Fruit fly (Drosophila melanogaster) whole organism, prepupa: ENCODE results near the gene CG6333.

Experiments
- Blimp-1 ChIP-seq: fragments of 200-800 bp; sonication (Bioruptor generic); optimal IDR thresholded peaks from 3 replicates; lab custom pipeline; 2017; ENCODE audit warnings: missing biosample characterization, missing genetic modification characterization, mild to moderate bottlenecking, moderate library complexity, missing genetic modification reagents
- CG10631 ChIP-seq: fragments of 200-800 bp; sonication (Bioruptor generic); optimal IDR thresholded peaks from 2 replicates; lab custom pipeline; 2016; ENCODE audit warnings: missing biosample characterization, missing genetic modification characterization
- CG10669 ChIP-seq: fragments of 200-800 bp; sonication (Bioruptor generic); optimal IDR thresholded peaks from 3 replicates; lab custom pipeline; 2018; ENCODE audit warnings: missing biosample characterization, mild to moderate bottlenecking, missing genetic modification characterization, moderate library complexity
- CG11294 ChIP-seq: fragments of 200-800 bp; sonication (Bioruptor generic); IDR thresholded peaks from 2 replicates; pipeline ENCODE4 v1.3.6; 2022; ENCODE audit warnings: missing biosample characterization, missing genetic modification characterization
- CG11902 ChIP-seq: fragments of 200-800 bp; sonication (Bioruptor generic); optimal IDR thresholded peaks from 3 replicates; lab custom pipeline; 2016; ENCODE audit warnings: missing biosample characterization, missing genetic modification characterization
- CG15336 ChIP-seq: fragments of 200-800 bp; sonication (Bioruptor generic); IDR thresholded peaks from 2 replicates; pipeline ENCODE4 v1.3.6; 2022; ENCODE audit warnings: missing biosample characterization, missing genetic modification characterization
- CG1621 ChIP-seq: fragments of 200-800 bp; sonication (Bioruptor generic); optimal IDR thresholded peaks from 3 replicates; lab custom pipeline; 2018; ENCODE audit warnings: missing biosample characterization, mild to moderate bottlenecking, missing genetic modification characterization
- CG16779 ChIP-seq: fragments of 200-800 bp; sonication (Bioruptor generic); optimal IDR thresholded peaks from 3 replicates; lab custom pipeline; 2017; ENCODE audit warnings: missing biosample characterization, mild to moderate bottlenecking, missing genetic modification characterization
- CG31627 ChIP-seq: fragments of 200-800 bp; sonication (Bioruptor generic); optimal IDR thresholded peaks from 3 replicates; lab custom pipeline; 2016; ENCODE audit warnings: missing biosample characterization, missing genetic modification characterization
- CG32006 ChIP-seq: fragments of 200-800 bp; sonication (Bioruptor generic); optimal IDR thresholded peaks from 3 replicates; lab custom pipeline; 2017; ENCODE audit warnings: missing biosample characterization, mild to moderate bottlenecking, missing genetic modification characterization
- CG34406 ChIP-seq: fragments of 200-800 bp; sonication (Bioruptor generic); optimal IDR thresholded peaks from 3 replicates; lab custom pipeline; 2016; ENCODE audit warnings: missing biosample characterization, missing genetic modification characterization
- CG3919 ChIP-seq: fragments of 200-800 bp; sonication (Bioruptor generic); optimal IDR thresholded peaks from 3 replicates; lab custom pipeline; 2016; ENCODE audit warnings: missing biosample characterization, missing genetic modification characterization
- CG6163 ChIP-seq: fragments of 200-800 bp; sonication (Bioruptor generic); IDR thresholded peaks from 3 replicates; pipeline ENCODE4 v1.3.6; 2022; ENCODE audit warnings: missing biosample characterization, missing genetic modification characterization
- CG6276 ChIP-seq: fragments of 200-800 bp; sonication (Bioruptor generic); optimal IDR thresholded peaks from 2 replicates; lab custom pipeline; 2017; ENCODE audit warnings: missing biosample characterization, mild to moderate bottlenecking, missing genetic modification characterization
- CG6792 ChIP-seq: fragments of 200-800 bp; sonication (Bioruptor generic); optimal IDR thresholded peaks from 3 replicates; lab custom pipeline; 2016; ENCODE audit warnings: missing biosample characterization, missing genetic modification characterization
- CG6808 ChIP-seq: fragments of 200-800 bp; sonication (Bioruptor generic); optimal IDR thresholded peaks from 3 replicates; lab custom pipeline; 2017; ENCODE audit warnings: missing biosample characterization, missing genetic modification characterization, mild to moderate bottlenecking, moderate library complexity, missing genetic modification reagents
- CG6854 ChIP-seq: fragments of 200-800 bp; sonication (Bioruptor generic); optimal IDR thresholded peaks from 2 replicates; lab custom pipeline; 2017; ENCODE audit warnings: missing biosample characterization, mild to moderate bottlenecking, missing genetic modification characterization
- CG7368 ChIP-seq: fragments of 200-800 bp; sonication (Bioruptor generic); optimal IDR thresholded peaks from 3 replicates; lab custom pipeline; 2016; ENCODE audit warnings: missing biosample characterization, missing genetic modification characterization
- CG8119 ChIP-seq: fragments of 200-800 bp; sonication (Bioruptor generic); IDR thresholded peaks from 3 replicates; pipeline ENCODE4 v1.3.6; 2022; ENCODE audit warnings: missing biosample characterization, missing genetic modification characterization
- CG8319 ChIP-seq: fragments of 200-800 bp; sonication (Bioruptor generic); optimal IDR thresholded peaks from 3 replicates; lab custom pipeline; 2016; ENCODE audit warnings: missing biosample characterization, missing genetic modification characterization
- CG8632 ChIP-seq: fragments of 200-800 bp; sonication (Bioruptor generic); optimal IDR thresholded peaks from 3 replicates; lab custom pipeline; 2016; ENCODE audit warnings: missing biosample characterization, missing genetic modification characterization
- CG9139 ChIP-seq: fragments of 200-800 bp; sonication (Bioruptor generic); optimal IDR thresholded peaks from 3 replicates; lab custom pipeline; 2017; ENCODE audit warnings: missing biosample characterization, mild to moderate bottlenecking, missing genetic modification characterization
- Eip75B ChIP-seq: fragments of 200-800 bp; sonication (Bioruptor generic); optimal IDR thresholded peaks from 3 replicates; lab custom pipeline; 2016; ENCODE audit warnings: missing biosample characterization, missing genetic modification characterization
- Eip78C ChIP-seq: fragments of 200-800 bp; sonication (Bioruptor generic); peaks from one replicate; lab custom pipeline; 2016; ENCODE audit warnings: missing biosample characterization, missing genetic modification characterization
- Ets21C ChIP-seq: fragments of 200-800 bp; sonication (Bioruptor generic); optimal IDR thresholded peaks from 3 replicates; lab custom pipeline; 2016; ENCODE audit warnings: missing biosample characterization, missing genetic modification characterization
- Ets96B ChIP-seq: fragments of 200-800 bp; optimal IDR thresholded peaks from 2 replicates; lab custom pipeline; 2019; ENCODE audit warnings: missing biosample characterization, mild to moderate bottlenecking, missing genetic modification characterization, moderate library complexity
- Hr38 ChIP-seq: sonication (Bioruptor generic); optimal IDR thresholded peaks from 2 replicates; lab custom pipeline; 2016; ENCODE audit warnings: missing biosample characterization, missing genetic modification characterization
- Hr39 ChIP-seq: fragments of 200-800 bp; sonication (Bioruptor generic); optimal IDR thresholded peaks from 2 replicates; lab custom pipeline; 2016; ENCODE audit warnings: missing biosample characterization, missing genetic modification characterization
- Hr4 ChIP-seq: fragments of 200-800 bp; sonication (Bioruptor generic); optimal IDR thresholded peaks from 3 replicates; lab custom pipeline; 2016; ENCODE audit warnings: missing biosample characterization, missing genetic modification characterization
- Lpt ChIP-seq: fragments of 200-800 bp; sonication (Bioruptor generic); optimal IDR thresholded peaks from 3 replicates; lab custom pipeline; 2016; ENCODE audit warnings: missing biosample characterization, missing genetic modification characterization
- Met ChIP-seq: fragments of 200-800 bp; sonication (Bioruptor generic); optimal IDR thresholded peaks from 3 replicates; lab custom pipeline; 2016; ENCODE audit warnings: missing biosample characterization, missing genetic modification characterization
- OdsH ChIP-seq: fragments of 200-800 bp; sonication (Bioruptor generic); optimal IDR thresholded peaks from 3 replicates; lab custom pipeline; 2016; ENCODE audit warnings: missing biosample characterization, missing genetic modification characterization
- Smox ChIP-seq: fragments of 200-800 bp; sonication (Bioruptor generic); optimal IDR thresholded peaks from 3 replicates; lab custom pipeline; 2016; ENCODE audit warnings: missing biosample characterization, missing genetic modification characterization
- Sox102F ChIP-seq: fragments of 200-800 bp; sonication (Bioruptor generic); optimal IDR thresholded peaks from 2 replicates; lab custom pipeline; 2016; ENCODE audit warnings: missing biosample characterization, mild to moderate bottlenecking, missing genetic modification characterization
- Sox14 ChIP-seq: fragments of 200-800 bp; sonication (Bioruptor generic); optimal IDR thresholded peaks from 3 replicates; lab custom pipeline; 2016; ENCODE audit warnings: missing biosample characterization, missing genetic modification characterization
- Sox15 ChIP-seq: fragments of 200-800 bp; sonication (Bioruptor generic); optimal IDR thresholded peaks from 3 replicates; lab custom pipeline; 2016; ENCODE audit warnings: missing biosample characterization, missing genetic modification characterization
- achi ChIP-seq: fragments of 200-800 bp; sonication (Bioruptor generic); optimal IDR thresholded peaks from 3 replicates; lab custom pipeline; 2016; ENCODE audit warnings: missing biosample characterization, missing genetic modification characterization
- acj6 ChIP-seq: fragments of 200-800 bp; sonication (Bioruptor generic); optimal IDR thresholded peaks from 3 replicates; lab custom pipeline; 2016; ENCODE audit warnings: missing biosample characterization, missing genetic modification characterization
- cyc ChIP-seq: fragments of 200-800 bp; sonication (Bioruptor generic); optimal IDR thresholded peaks from 3 replicates; lab custom pipeline; 2016; ENCODE audit warnings: missing biosample characterization, missing genetic modification characterization
- dac ChIP-seq: fragments of 200-800 bp; sonication (Bioruptor generic); optimal IDR thresholded peaks from 2 replicates; lab custom pipeline; 2017; ENCODE audit warnings: missing biosample characterization, mild to moderate bottlenecking, missing genetic modification characterization
- dsx ChIP-seq: fragments of 200-800 bp; optimal IDR thresholded peaks from 3 replicates; lab custom pipeline; 2019; ENCODE audit warnings: missing biosample characterization, mild to moderate bottlenecking, missing genetic modification characterization, moderate library complexity; ENCODE audit not compliant: poor library complexity, severe bottlenecking
- eg ChIP-seq: fragments of 200-800 bp; sonication (Bioruptor generic); IDR thresholded peaks from 3 replicates; pipeline ENCODE4 v1.3.6; 2022; ENCODE audit warnings: missing biosample characterization, missing genetic modification characterization
- esn ChIP-seq: fragments of 200-800 bp; sonication (Bioruptor generic); optimal IDR thresholded peaks from 2 replicates; lab custom pipeline; 2016; ENCODE audit warnings: missing biosample characterization, mild to moderate bottlenecking, missing genetic modification characterization, moderate library complexity
- fd59A ChIP-seq: fragments of 200-800 bp; sonication (Bioruptor generic); optimal IDR thresholded peaks from 2 replicates; lab custom pipeline; 2017; ENCODE audit warnings: missing biosample characterization, mild to moderate bottlenecking, missing genetic modification characterization, missing genetic modification reagents
- fd85E ChIP-seq: fragments of 200-800 bp; sonication (Bioruptor generic); optimal IDR thresholded peaks from 3 replicates; lab custom pipeline; 2016; ENCODE audit warnings: missing biosample characterization, missing genetic modification characterization
- fkh ChIP-seq: fragments of 200-800 bp; sonication (Bioruptor generic); optimal IDR thresholded peaks from 3 replicates; lab custom pipeline; 2017; ENCODE audit warnings: missing biosample characterization, mild to moderate bottlenecking, missing genetic modification characterization, moderate library complexity
- lz ChIP-seq: fragments of 200-800 bp; sonication (Bioruptor generic); optimal IDR thresholded peaks from 3 replicates; lab custom pipeline; 2016; ENCODE audit warnings: missing biosample characterization, missing genetic modification characterization
- net ChIP-seq: fragments of 200-800 bp; sonication (Bioruptor generic); optimal IDR thresholded peaks from 3 replicates; lab custom pipeline; 2016; ENCODE audit warnings: missing biosample characterization, missing genetic modification characterization
- pdm3 ChIP-seq: fragments of 200-800 bp; sonication (Bioruptor generic); optimal IDR thresholded peaks from 3 replicates; lab custom pipeline; 2016; ENCODE audit warnings: missing biosample characterization, missing genetic modification characterization
- salr ChIP-seq, 2 experiments: fragments of 200-800 bp; sonication (Bioruptor generic); optimal IDR thresholded peaks; 3 replicates each; lab custom pipeline; 2016 to 2018; ENCODE audit warnings: missing biosample characterization in 2 of 2, missing genetic modification characterization in 2 of 2, mild to moderate bottlenecking in 1 of 2
- spab ChIP-seq: fragments of 200-800 bp; sonication (Bioruptor generic); optimal IDR thresholded peaks from 2 replicates; lab custom pipeline; 2017; ENCODE audit warnings: missing biosample characterization, mild to moderate bottlenecking, missing genetic modification characterization, missing genetic modification reagents
- svp ChIP-seq: fragments of 200-800 bp; sonication (Bioruptor generic); peaks from one replicate; lab custom pipeline; 2016; ENCODE audit warnings: missing biosample characterization, missing genetic modification characterization
- topi ChIP-seq: fragments of 200-800 bp; sonication (Bioruptor generic); optimal IDR thresholded peaks from 3 replicates; lab custom pipeline; 2016; ENCODE audit warnings: missing biosample characterization, missing genetic modification characterization
- vri ChIP-seq: fragments of 200-800 bp; sonication (Bioruptor generic); optimal IDR thresholded peaks from 3 replicates; lab custom pipeline; 2016; ENCODE audit warnings: missing biosample characterization, mild to moderate bottlenecking, missing genetic modification characterization

Gene CG6333

dm6 chr3L:17497969-17498368 is 11.9 kb upstream of the CG6333 start:
- no peak for TF ChIP-seq svp
- no peak for TF ChIP-seq CG6792 (GFP tag; lab: Kevin White, UChicago)
- TF ChIP-seq CG6854 (GFP tag; lab: Kevin White, UChicago) = no peak
- TF ChIP-seq acj6 = no peak
- TF ChIP-seq CG15336 (GFP tag; lab: Robert Waterston, UW) = peak; percentile 60
- TF ChIP-seq CG6276 (GFP tag; lab: Kevin White, UChicago) = peak; percentile 36
- TF ChIP-seq dac (GFP tag; lab: Kevin White, UChicago) = peak; percentile 10
- no peak for TF ChIP-seq CG7368
- TF ChIP-seq CG11294 (GFP tag; lab: Robert Waterston, UW) = no peak
- no peak for TF ChIP-seq CG10631 (GFP tag; lab: Kevin White, UChicago)
- no peak for TF ChIP-seq Smox (GFP tag; lab: Kevin White, UChicago)
- TF ChIP-seq Hr38 (GFP tag; lab: Kevin White, UChicago) = no peak
- TF ChIP-seq Eip75B (GFP tag; lab: Kevin White, UChicago) = no peak
- no peak for TF ChIP-seq CG6808 (GFP tag; lab: Kevin White, UChicago)
- TF ChIP-seq CG3919 (GFP tag; lab: Kevin White, UChicago) = peak; percentile 11
- no peak for TF ChIP-seq CG8632 (GFP tag; lab: Kevin White, UChicago)
- TF ChIP-seq OdsH (GFP tag; lab: Kevin White, UChicago) = peak; percentile 8
- no peak for TF ChIP-seq cyc (GFP tag; lab: Kevin White, UChicago)
- TF ChIP-seq Met (GFP tag; lab: Kevin White, UChicago) = no peak
- no peak for TF ChIP-seq achi (GFP tag; lab: Kevin White, UChicago)
- TF ChIP-seq CG9139 = no peak
- no peak for TF ChIP-seq Lpt (GFP tag; lab: Kevin White, UChicago)
- TF ChIP-seq CG1621 = no peak
- peak; percentile 69 for TF ChIP-seq CG32006
- no peak for TF ChIP-seq Ets21C
- TF ChIP-seq Sox14 (GFP tag; lab: Kevin White, UChicago) = no peak
- TF ChIP-seq CG8119 (GFP tag; lab: Robert Waterston, UW) = peak; percentile 56; the same call in 2 of the 3 replicates
- TF ChIP-seq dsx (GFP tag; lab: Kevin White, UChicago) = no peak
- TF ChIP-seq fd59A (GFP tag; lab: Kevin White, UChicago) = no peak
- no peak for TF ChIP-seq CG31627 (GFP tag; lab: Kevin White, UChicago)
- TF ChIP-seq Hr4 (GFP tag; lab: Kevin White, UChicago) = peak; percentile 65
- no peak for TF ChIP-seq esn (GFP tag; lab: Kevin White, UChicago)
- TF ChIP-seq CG16779 (tag; lab: Kevin White, UChicago) = no peak
- TF ChIP-seq Hr39 (GFP tag; lab: Kevin White, UChicago) = no peak
- TF ChIP-seq Sox102F (GFP tag; lab: Kevin White, UChicago) = no peak
- peak; percentile 44; the same call in 1 of the 3 replicates for TF ChIP-seq CG6163 (GFP tag; lab: Robert Waterston, UW)
- no peak for TF ChIP-seq pdm3 (GFP tag; lab: Kevin White, UChicago)
- no peak for TF ChIP-seq salr (GFP tag; optimal IDR thresholded peaks at IDR 0.05; lab: Kevin White, UChicago)
- TF ChIP-seq CG34406 (GFP tag; lab: Kevin White, UChicago) = no peak
- peak; percentile 49; the same call in 1 of the 3 replicates for TF ChIP-seq eg
- TF ChIP-seq vri (GFP tag; lab: Kevin White, UChicago) = no peak
- TF ChIP-seq spab (GFP tag; lab: Kevin White, UChicago) = no peak
- no peak for TF ChIP-seq topi (GFP tag; lab: Kevin White, UChicago)
- peak; percentile 3 for TF ChIP-seq net (GFP tag; lab: Kevin White, UChicago)
- TF ChIP-seq CG8319 (GFP tag; lab: Kevin White, UChicago) = no peak
- TF ChIP-seq Ets96B (tag; lab: Kevin White, UChicago) = no peak
- no peak for TF ChIP-seq lz
- no peak for TF ChIP-seq Sox15
- no peak for TF ChIP-seq fd85E (GFP tag; lab: Kevin White, UChicago)
- TF ChIP-seq CG10669 (GFP tag; lab: Kevin White, UChicago) = no peak
- TF ChIP-seq fkh (GFP tag; lab: Kevin White, UChicago) = no peak
- peak; percentile 26 for TF ChIP-seq Eip78C (GFP tag; lab: Kevin White, UChicago)
- TF ChIP-seq Blimp-1 (GFP tag; lab: Kevin White, UChicago) = no peak
- no peak for TF ChIP-seq CG11902
